Worm (Caenorhabditis elegans) whole organism, L3 larva: ENCODE results near the gene C07A9.13.

Experiments used
- R02D3.7 ChIP-seq: fragments of 150-350 bp; optimal IDR thresholded peaks from 2 replicates; lab custom pipeline; 2014; ENCODE audit warnings: missing biosample characterization, missing genetic modification characterization
- ZK546.5 ChIP-seq: sonication (generic microtip); optimal IDR thresholded peaks from 2 replicates; lab custom pipeline; 2017; ENCODE audit warnings: missing biosample characterization, missing genetic modification characterization
- ama-1 ChIP-seq: fragments of 150-350 bp; optimal IDR thresholded peaks from 2 replicates; lab custom pipeline; 2018
- ceh-16 ChIP-seq: sonication (generic microtip); optimal IDR thresholded peaks from 2 replicates; lab custom pipeline; 2017; ENCODE audit warnings: missing biosample characterization, missing genetic modification characterization
- ceh-82 ChIP-seq: fragments of 150-350 bp; optimal IDR thresholded peaks from 2 replicates; lab custom pipeline; 2014; ENCODE audit warnings: missing biosample characterization, missing genetic modification characterization
- egl-5 ChIP-seq: fragments of 150-350 bp; optimal IDR thresholded peaks from 2 replicates; lab custom pipeline; 2017; ENCODE audit warnings: missing biosample characterization, missing genetic modification reagents, missing genetic modification characterization, inconsistent platforms
- elt-1 ChIP-seq: fragments of 150-350 bp; optimal IDR thresholded peaks from 2 replicates; lab custom pipeline; 2014; ENCODE audit warnings: missing biosample characterization, missing genetic modification characterization
- elt-2 ChIP-seq: sonication (generic microtip); optimal IDR thresholded peaks from 2 replicates; lab custom pipeline; 2016; ENCODE audit warnings: missing genetic modification reagents, mild to moderate bottlenecking, missing genetic modification characterization, missing compliant biosample characterization
- elt-3 ChIP-seq, 3 experiments: fragments of 150-350 bp in 1 of 3; sonication (generic microtip) in 2 of 3; optimal IDR thresholded peaks; 2 replicates in 2 of 3; 4 replicates in 1 of 3; lab custom pipeline; 2014 to 2017; ENCODE audit warnings: missing biosample characterization in 3 of 3, missing genetic modification characterization in 3 of 3
- eor-1 ChIP-seq, 2 experiments: fragments of 150-350 bp; optimal IDR thresholded peaks; 2 replicates each; lab custom pipeline; 2014 to 2018; ENCODE audit warnings: missing biosample characterization in 2 of 2, missing genetic modification characterization in 2 of 2
- fkh-10 ChIP-seq: sonication (generic microtip); optimal IDR thresholded peaks from 2 replicates; lab custom pipeline; 2017; ENCODE audit warnings: missing biosample characterization, missing genetic modification reagents, missing genetic modification characterization
- fkh-2 ChIP-seq: fragments of 150-350 bp; optimal IDR thresholded peaks from 2 replicates; lab custom pipeline; 2014; ENCODE audit warnings: missing biosample characterization, missing genetic modification reagents, missing genetic modification characterization
- fos-1 ChIP-seq: fragments of 150-350 bp; optimal IDR thresholded peaks from 2 replicates; lab custom pipeline; 2014; ENCODE audit warnings: missing biosample characterization, missing genetic modification characterization
- hmg-11 ChIP-seq: sonication (generic microtip); optimal IDR thresholded peaks from 2 replicates; lab custom pipeline; 2016; ENCODE audit warnings: missing genetic modification characterization, missing compliant biosample characterization
- lin-15B ChIP-seq: fragments of 150-350 bp; optimal IDR thresholded peaks from 2 replicates; lab custom pipeline; 2014; ENCODE audit warnings: missing biosample characterization, missing genetic modification characterization
- lin-39 ChIP-seq: fragments of 150-350 bp; optimal IDR thresholded peaks from 2 replicates; lab custom pipeline; 2018; ENCODE audit warnings: missing biosample characterization, missing genetic modification reagents, missing genetic modification characterization
- lsy-12 ChIP-seq: sonication (generic microtip); optimal IDR thresholded peaks from 2 replicates; lab custom pipeline; 2016; ENCODE audit warnings: mild to moderate bottlenecking, missing genetic modification characterization, missing compliant biosample characterization
- nfya-1 ChIP-seq: sonication (generic microtip); optimal IDR thresholded peaks from 2 replicates; lab custom pipeline; 2017; ENCODE audit warnings: missing genetic modification characterization, mild to moderate bottlenecking, missing compliant biosample characterization, antibody characterized with exemption, moderate library complexity; ENCODE audit not compliant: insufficient read depth
- nhr-23 ChIP-seq: fragments of 150-350 bp; optimal IDR thresholded peaks from 2 replicates; lab custom pipeline; 2014; ENCODE audit warnings: missing biosample characterization, missing genetic modification reagents, missing genetic modification characterization
- nhr-25 ChIP-seq: sonication (generic microtip); optimal IDR thresholded peaks from 2 replicates; lab custom pipeline; 2017; ENCODE audit warnings: missing biosample characterization, missing genetic modification characterization
- nhr-43 ChIP-seq: sonication (generic microtip); optimal IDR thresholded peaks from 2 replicates; lab custom pipeline; 2016; ENCODE audit warnings: mild to moderate bottlenecking, missing genetic modification characterization, missing compliant biosample characterization; ENCODE audit not compliant: poor library complexity, severe bottlenecking
- nhr-67 ChIP-seq: fragments of 150-350 bp; optimal IDR thresholded peaks from 2 replicates; lab custom pipeline; 2014; ENCODE audit warnings: missing biosample characterization, missing genetic modification characterization
- nhr-76 ChIP-seq: fragments of 150-350 bp; sonication (generic microtip); optimal IDR thresholded peaks from 5 replicates; lab custom pipeline; 2014; ENCODE audit warnings: missing biosample characterization, missing genetic modification characterization
- pha-4 ChIP-seq: fragments of 150-350 bp; optimal IDR thresholded peaks from 2 replicates; lab custom pipeline; 2014; ENCODE audit warnings: missing biosample characterization, missing genetic modification reagents, missing genetic modification characterization
- pqm-1 ChIP-seq: fragments of 150-350 bp; optimal IDR thresholded peaks from 2 replicates; lab custom pipeline; 2017; ENCODE audit warnings: missing biosample characterization, missing genetic modification characterization, inconsistent platforms
- sea-2 ChIP-seq: fragments of 150-350 bp; sonication (generic microtip); optimal IDR thresholded peaks from 4 replicates; lab custom pipeline; 2014; ENCODE audit warnings: missing biosample characterization, missing genetic modification reagents, missing genetic modification characterization
- tbx-2 ChIP-seq: sonication (generic microtip); optimal IDR thresholded peaks from 2 replicates; lab custom pipeline; 2016; ENCODE audit warnings: mild to moderate bottlenecking, missing genetic modification characterization, missing compliant biosample characterization
- unc-39 ChIP-seq: sonication (generic microtip); optimal IDR thresholded peaks from 4 replicates; lab custom pipeline; 2017; ENCODE audit warnings: missing biosample characterization, missing genetic modification characterization
- unc-62 ChIP-seq: fragments of 150-350 bp; sonication (generic microtip); optimal IDR thresholded peaks from 4 replicates; lab custom pipeline; 2014; ENCODE audit warnings: missing biosample characterization, missing genetic modification reagents, missing genetic modification characterization
- zag-1 ChIP-seq: fragments of 150-350 bp; optimal IDR thresholded peaks from 2 replicates; lab custom pipeline; 2014; ENCODE audit warnings: missing biosample characterization, missing genetic modification characterization
- ztf-11 ChIP-seq: fragments of 150-350 bp; optimal IDR thresholded peaks from 2 replicates; lab custom pipeline; 2014; ENCODE audit warnings: missing biosample characterization, missing genetic modification characterization
- ztf-4 ChIP-seq: fragments of 150-350 bp; optimal IDR thresholded peaks from 2 replicates; lab custom pipeline; 2014; ENCODE audit warnings: missing biosample characterization, missing genetic modification characterization

C07A9.13 gene

ce11 chrIII:9664484-9665221 is 16.5 kb downstream of the C07A9.13 start:
- TF ChIP-seq unc-39 (tag; lab: Kevin White, UChicago) (no peak), fos-1 (tag; lab: Kevin White, UChicago) (no peak), fkh-10 (GFP tag; lab: Kevin White, UChicago) (peak; percentile 88), ceh-82 (tag; lab: Kevin White, UChicago) (no peak), pqm-1 (tag; lab: Kevin White, UChicago) (no peak), nfya-1 (tag; lab: Kevin White, UChicago) (peak; percentile 43), ama-1 (lab: Kevin White, UChicago) (no peak), elt-3 (tag; optimal IDR thresholded peaks at IDR 0.05; lab: Kevin White, UChicago) (no peak), ceh-16 (tag; lab: Kevin White, UChicago) (no peak), pha-4 (no peak), lsy-12 (tag; lab: Kevin White, UChicago) (no peak), elt-1 (tag; lab: Kevin White, UChicago) (no peak), nhr-76 (tag; lab: Kevin White, UChicago) (no peak), lin-39 (tag; lab: Kevin White, UChicago) (peak; percentile 49), unc-62 (no peak), R02D3.7 (tag; lab: Kevin White, UChicago) (no peak)
- TF ChIP-seq, all 47 proteins: peak for 3

ce11 chrIII:9663943-9664342 is 17.2 kb downstream of the C07A9.13 start:
- TF ChIP-seq nfya-1 (tag; lab: Kevin White, UChicago) (no peak), zag-1 (tag; lab: Kevin White, UChicago) (no peak), nhr-25 (no peak), ama-1 (lab: Kevin White, UChicago) (no peak), fkh-2 (tag; lab: Kevin White, UChicago) (no peak), nhr-43 (tag; lab: Kevin White, UChicago) (no peak), nhr-76 (tag; lab: Kevin White, UChicago) (no peak), fkh-10 (GFP tag; lab: Kevin White, UChicago) (no peak), ztf-11 (tag; lab: Kevin White, UChicago) (no peak), tbx-2 (tag; lab: Kevin White, UChicago) (no peak), eor-1 (tag; optimal IDR thresholded peaks at IDR 0.05; lab: Kevin White, UChicago) (no peak), elt-2 (tag; lab: Kevin White, UChicago) (no peak), egl-5 (tag; lab: Kevin White, UChicago) (no peak), ztf-4 (no peak)

- TF ChIP-seq pqm-1 (tag; lab: Kevin White, UChicago) (no peak), lin-39 (tag; lab: Kevin White, UChicago) (peak; percentile 58), ZK546.5 (tag; lab: Kevin White, UChicago) (no peak), nfya-1 (tag; lab: Kevin White, UChicago) (peak; percentile 47), eor-1 (tag; optimal IDR thresholded peaks at IDR 0.05; lab: Kevin White, UChicago) (no peak), lin-15B (tag; lab: Kevin White, UChicago) (peak; percentile 5)
Measured at ce11 chrIII:9662266-9662959, 18.7 kb downstream of the C07A9.13 start.

- TF ChIP-seq tbx-2 (tag; lab: Kevin White, UChicago) (no peak), lin-39 (tag; lab: Kevin White, UChicago) (no peak), nhr-67 (tag; lab: Kevin White, UChicago) (no peak), nhr-23 (peak; percentile 69), hmg-11 (tag; lab: Kevin White, UChicago) (peak; percentile 34), nhr-43 (tag; lab: Kevin White, UChicago) (peak; percentile 61), ztf-4 (no peak), nhr-25 (peak; percentile 53), ama-1 (lab: Kevin White, UChicago) (no peak), sea-2 (GFP tag; lab: Kevin White, UChicago) (no peak)
Measured at ce11 chrIII:9661119-9661518, 20.0 kb downstream of the C07A9.13 start.
